Worm (Caenorhabditis elegans) whole organism, young adult: ENCODE data around the gene dct-16.
A peak's percentile ranks its signal among the peaks of the same experiment; 100 is the strongest.

Experiments
- C06A6.2 ChIP-seq: fragments of 200-800 bp; sonication (Bioruptor generic); conservative IDR thresholded peaks from 2 replicates; pipeline ENCODE4 v1.3.6; 2022; ENCODE audit warnings: missing genetic modification characterization, missing compliant biosample characterization
- D2030.7 ChIP-seq: fragments of 200-800 bp; sonication (Bioruptor generic); IDR thresholded peaks from 2 replicates; pipeline ENCODE4 v1.3.6; 2022; ENCODE audit warnings: missing genetic modification reagents, missing genetic modification characterization, missing compliant biosample characterization
- F22D6.2 ChIP-seq: sonication (generic microtip); optimal IDR thresholded peaks from 2 replicates; lab custom pipeline; 2016; ENCODE audit warnings: mild to moderate bottlenecking, missing genetic modification characterization, missing compliant biosample characterization
- F39B2.1 ChIP-seq: fragments of 200-800 bp; sonication (Bioruptor generic); IDR thresholded peaks from 2 replicates; pipeline ENCODE4 v1.3.6; 2022; ENCODE audit warnings: missing genetic modification reagents, missing genetic modification characterization, missing compliant biosample characterization
- T07F8.4 ChIP-seq: sonication (generic microtip); optimal IDR thresholded peaks from 2 replicates; lab custom pipeline; 2016; ENCODE audit warnings: mild to moderate bottlenecking, missing genetic modification characterization, moderate library complexity, missing compliant biosample characterization
- Y53F4B.3 ChIP-seq: fragments of 200-800 bp; sonication (Bioruptor generic); IDR thresholded peaks from 2 replicates; pipeline ENCODE4 v1.3.6; 2022; ENCODE audit warnings: missing genetic modification reagents, missing genetic modification characterization, missing compliant biosample characterization
- Y79H2A.3 ChIP-seq: fragments of 200-800 bp; sonication (Bioruptor generic); conservative IDR thresholded peaks from 2 replicates; pipeline ENCODE4 v1.3.6; 2022; ENCODE audit warnings: missing genetic modification reagents, missing genetic modification characterization, missing compliant biosample characterization
- ZK185.1 ChIP-seq: sonication (generic microtip); optimal IDR thresholded peaks from 2 replicates; lab custom pipeline; 2016; ENCODE audit warnings: mild to moderate bottlenecking, missing genetic modification characterization, missing compliant biosample characterization; ENCODE audit not compliant: poor library complexity, severe bottlenecking
- ama-1 ChIP-seq, 3 experiments: fragments of 150-350 bp in 1 of 3; sonication (generic microtip) in 2 of 3; optimal IDR thresholded peaks; 2 replicates each; lab custom pipeline; 2014 to 2018; ENCODE audit warnings: missing biosample characterization in 2 of 3, missing genetic modification characterization in 2 of 3, missing genetic modification reagents in 2 of 3
- aptf-3 ChIP-seq: fragments of 200-800 bp; sonication (Bioruptor generic); IDR thresholded peaks from 2 replicates; pipeline ENCODE4 v1.3.6; 2022; ENCODE audit warnings: missing genetic modification characterization, missing compliant biosample characterization
- athp-1 ChIP-seq: sonication (generic microtip); optimal IDR thresholded peaks from 2 replicates; lab custom pipeline; 2017; ENCODE audit warnings: mild to moderate bottlenecking, missing genetic modification characterization, missing compliant biosample characterization
- bed-1 ChIP-seq: fragments of 200-800 bp; sonication (Bioruptor generic); IDR thresholded peaks from 2 replicates; pipeline ENCODE4 v1.3.6; 2022; ENCODE audit warnings: missing genetic modification reagents, missing genetic modification characterization, missing compliant biosample characterization
- cebp-2 ChIP-seq: fragments of 200-800 bp; sonication (Bioruptor generic); IDR thresholded peaks from 2 replicates; pipeline ENCODE4 v1.3.6; 2022; ENCODE audit warnings: missing genetic modification characterization, missing compliant biosample characterization
- ceh-100 ChIP-seq: fragments of 200-800 bp; sonication (Bioruptor generic); IDR thresholded peaks from 2 replicates; pipeline ENCODE4 v1.3.6; 2022; ENCODE audit warnings: missing genetic modification reagents, missing genetic modification characterization, missing compliant biosample characterization
- ceh-27 ChIP-seq: fragments of 200-800 bp; sonication (Bioruptor generic); optimal IDR thresholded peaks from 2 replicates; lab custom pipeline; 2018; ENCODE audit warnings: mild to moderate bottlenecking, missing genetic modification characterization, moderate library complexity, missing compliant biosample characterization
- ceh-40 ChIP-seq: fragments of 200-800 bp; sonication (Bioruptor generic); IDR thresholded peaks from 2 replicates; pipeline ENCODE4 v1.3.6; 2022; ENCODE audit warnings: missing genetic modification characterization, missing compliant biosample characterization
- ekl-4 ChIP-seq: fragments of 200-800 bp; sonication (Bioruptor generic); IDR thresholded peaks from 2 replicates; pipeline ENCODE4 v1.3.6; 2022; ENCODE audit warnings: missing genetic modification reagents, missing genetic modification characterization, missing compliant biosample characterization
- fkh-3 ChIP-seq: sonication (generic microtip); optimal IDR thresholded peaks from 2 replicates; lab custom pipeline; 2016; ENCODE audit warnings: mild to moderate bottlenecking, missing genetic modification characterization, missing compliant biosample characterization
- lag-1 ChIP-seq: fragments of 200-800 bp; sonication (Bioruptor generic); IDR thresholded peaks from 2 replicates; pipeline ENCODE4 v1.3.6; 2022; ENCODE audit warnings: missing genetic modification reagents, missing genetic modification characterization, missing compliant biosample characterization
- let-607 ChIP-seq, 2 experiments: fragments of 200-800 bp in 1 of 2; sonication (Bioruptor generic) in 1 of 2; sonication (generic microtip) in 1 of 2; optimal IDR thresholded peaks; 2 replicates each; lab custom pipeline; 2016 to 2018; ENCODE audit warnings: mild to moderate bottlenecking in 2 of 2, missing compliant biosample characterization in 2 of 2, missing genetic modification characterization in 2 of 2, moderate library complexity in 2 of 2, missing genotype in 1 of 2
- lin-35 ChIP-seq, 3 experiments: fragments of 150-350 bp in 2 of 3; sonication (generic microtip) in 1 of 3; optimal IDR thresholded peaks; 2 replicates each; lab custom pipeline; 2014 to 2018; ENCODE audit warnings: missing biosample characterization in 3 of 3, missing genetic modification characterization in 3 of 3, missing genetic modification reagents in 3 of 3
- lin-40 ChIP-seq: sonication (generic microtip); optimal IDR thresholded peaks from 2 replicates; lab custom pipeline; 2016; ENCODE audit warnings: missing genetic modification characterization, mild to moderate bottlenecking, missing compliant biosample characterization, missing genotype, missing genetic modification reagents
- lsy-27 ChIP-seq: sonication (generic microtip); optimal IDR thresholded peaks from 2 replicates; lab custom pipeline; 2017; ENCODE audit warnings: missing genetic modification characterization, mild to moderate bottlenecking, missing compliant biosample characterization, antibody characterized with exemption, missing genotype, borderline replicate concordance; ENCODE audit not compliant: insufficient read depth
- madf-8 ChIP-seq: fragments of 200-800 bp; sonication (Bioruptor generic); conservative IDR thresholded peaks from 2 replicates; pipeline ENCODE4 v1.3.6; 2022; ENCODE audit warnings: missing genetic modification reagents, missing genetic modification characterization, missing compliant biosample characterization
- mxl-1 ChIP-seq: sonication (generic microtip); optimal IDR thresholded peaks from 2 replicates; lab custom pipeline; 2016; ENCODE audit warnings: missing genetic modification characterization, missing compliant biosample characterization
- nhr-120 ChIP-seq: fragments of 200-800 bp; sonication (Bioruptor generic); IDR thresholded peaks from 2 replicates; pipeline ENCODE4 v1.3.6; 2022; ENCODE audit warnings: missing genetic modification characterization, missing compliant biosample characterization
- nhr-179 ChIP-seq: sonication (generic microtip); optimal IDR thresholded peaks from 2 replicates; lab custom pipeline; 2016; ENCODE audit warnings: mild to moderate bottlenecking, missing genetic modification characterization, missing compliant biosample characterization
- nhr-80 ChIP-seq: sonication (generic microtip); optimal IDR thresholded peaks from 2 replicates; lab custom pipeline; 2016; ENCODE audit warnings: missing genetic modification characterization, missing compliant biosample characterization
- nhr-90 ChIP-seq: sonication (generic microtip); optimal IDR thresholded peaks from 2 replicates; lab custom pipeline; 2016; ENCODE audit warnings: missing genotype, mild to moderate bottlenecking, missing genetic modification characterization, missing compliant biosample characterization
- repo-1 ChIP-seq: sonication (generic microtip); optimal IDR thresholded peaks from 2 replicates; lab custom pipeline; 2017; ENCODE audit warnings: mild to moderate bottlenecking, missing genetic modification characterization, missing compliant biosample characterization
- rpc-1 ChIP-seq, 2 experiments: fragments of 150-350 bp in 1 of 2; sonication (generic microtip) in 1 of 2; optimal IDR thresholded peaks; 2 replicates each; lab custom pipeline; 2014 to 2018; ENCODE audit warnings: missing biosample characterization in 1 of 2, missing genetic modification characterization in 1 of 2, missing genetic modification reagents in 1 of 2, missing genotype in 1 of 2
- sea-2 ChIP-seq: fragments of 200-800 bp; sonication (Bioruptor generic); IDR thresholded peaks from 2 replicates; pipeline ENCODE4 v1.3.6; 2022; ENCODE audit warnings: missing genetic modification characterization, missing compliant biosample characterization
- snpc-1.1 ChIP-seq: sonication (generic microtip); optimal IDR thresholded peaks from 2 replicates; lab custom pipeline; 2017; ENCODE audit warnings: missing genetic modification characterization, mild to moderate bottlenecking, missing compliant biosample characterization, antibody characterized with exemption, moderate library complexity, missing genotype, missing genetic modification reagents; ENCODE audit not compliant: insufficient read depth
- snpc-3.4 ChIP-seq: sonication (generic microtip); optimal IDR thresholded peaks from 2 replicates; lab custom pipeline; 2017; ENCODE audit warnings: missing genetic modification characterization, mild to moderate bottlenecking, missing compliant biosample characterization, antibody characterized with exemption, moderate library complexity, missing genotype, missing genetic modification reagents
- somi-1 ChIP-seq: fragments of 200-800 bp; sonication (Bioruptor generic); optimal IDR thresholded peaks from 2 replicates; lab custom pipeline; 2018; ENCODE audit warnings: mild to moderate bottlenecking, missing genetic modification characterization, missing compliant biosample characterization
- tbp1 ChIP-seq: fragments of 200-800 bp; sonication (Bioruptor generic); optimal IDR thresholded peaks from 2 replicates; lab custom pipeline; 2018; ENCODE audit warnings: mild to moderate bottlenecking, missing genetic modification characterization, missing compliant biosample characterization
- zfh-2 ChIP-seq: fragments of 200-800 bp; sonication (Bioruptor generic); conservative IDR thresholded peaks from 2 replicates; pipeline ENCODE4 v1.3.6; 2022; ENCODE audit warnings: missing genetic modification reagents, missing genetic modification characterization, missing compliant biosample characterization
- ztf-3 ChIP-seq: fragments of 200-800 bp; sonication (Bioruptor generic); optimal IDR thresholded peaks from 2 replicates; lab custom pipeline; 2018; ENCODE audit warnings: mild to moderate bottlenecking, missing genetic modification characterization, missing compliant biosample characterization

dct-16 gene

DNA sequence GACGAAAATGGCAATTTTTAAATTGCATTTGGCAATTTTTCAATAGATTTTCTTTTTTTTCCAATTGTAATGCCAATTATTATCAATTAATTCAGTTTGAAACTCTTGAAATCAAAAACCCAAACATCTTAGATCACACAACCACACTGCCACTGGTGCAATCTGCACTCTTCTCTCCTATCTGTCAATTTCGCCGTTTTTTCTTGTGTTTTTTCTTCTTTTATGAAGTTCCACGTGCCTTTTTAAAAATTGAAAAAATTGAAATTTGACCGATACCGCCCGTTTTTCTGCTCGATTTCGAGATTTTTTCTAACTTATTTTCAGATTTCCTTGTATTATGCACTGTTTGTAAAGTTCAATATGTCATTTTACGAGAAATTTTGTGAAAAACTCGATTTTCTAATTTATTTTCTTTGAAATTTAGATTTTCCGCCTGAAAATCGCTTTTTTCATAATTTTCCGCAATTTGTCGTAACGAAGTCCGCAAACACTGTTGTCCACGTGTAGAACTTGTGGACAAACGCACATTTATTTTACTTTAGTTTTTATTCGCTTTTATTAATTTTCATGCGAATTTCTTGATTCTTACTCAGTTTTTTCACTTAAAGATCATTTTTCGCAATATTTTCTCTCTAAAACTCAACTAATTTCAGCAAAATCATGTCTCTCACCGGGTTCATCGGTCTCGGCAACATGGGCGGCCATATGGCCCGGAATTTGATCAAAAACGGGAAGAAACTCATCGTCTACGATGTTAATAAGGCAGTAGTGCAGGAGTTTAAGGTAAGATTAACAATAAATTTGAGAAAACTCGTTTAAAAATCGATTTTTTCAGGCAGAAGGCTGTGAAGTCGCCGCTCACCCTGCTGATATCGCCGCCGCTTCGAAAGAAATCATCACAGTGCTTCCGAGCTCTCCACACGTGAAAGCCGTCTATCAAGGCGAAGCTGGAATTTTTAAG is 5.3 kb downstream of the dct-16 start, which contains the start of gene B0250.5:
Gene B0250.5, plus strand, starts transcription at position 654 of the 961 bp plus-strand sequence.
- no peak for TF ChIP-seq repo-1 (tag; lab: Kevin White, UChicago)
- TF ChIP-seq F22D6.2 (tag; lab: Kevin White, UChicago): no peak
- peak; percentile 48 to 79 for TF ChIP-seq let-607 (tag; optimal IDR thresholded peaks at IDR 0.05; lab: Kevin White, UChicago)
- no peak for TF ChIP-seq ceh-27 (GFP tag; lab: Kevin White, UChicago)
- TF ChIP-seq ceh-40 (GFP tag; lab: Robert Waterston, UW): no peak
- TF ChIP-seq rpc-1 (optimal IDR thresholded peaks at IDR 0.05; lab: Kevin White, UChicago): no peak
- no peak for TF ChIP-seq rpc-1 (tag; optimal IDR thresholded peaks at IDR 0.05; lab: Kevin White, UChicago)
- TF ChIP-seq C06A6.2 (GFP tag; lab: Robert Waterston, UW): no peak
- no peak for TF ChIP-seq ztf-3 (GFP tag; lab: Kevin White, UChicago)
- no peak for TF ChIP-seq aptf-3
- peak in 1 of 3 experiments; percentile 61 for TF ChIP-seq lin-35 (GFP tag; optimal IDR thresholded peaks at IDR 0.05; lab: Kevin White, UChicago)
- TF ChIP-seq nhr-80 (tag; lab: Kevin White, UChicago): peak; percentile 52
- no peak for TF ChIP-seq lag-1 (GFP tag; lab: Robert Waterston, UW)
- no peak for TF ChIP-seq nhr-179 (tag; lab: Kevin White, UChicago)
- TF ChIP-seq lin-40 (tag; lab: Kevin White, UChicago): peak; percentile 32
- no peak for TF ChIP-seq T07F8.4
- TF ChIP-seq D2030.7: peak; percentile 26; the same call in 1 of the 2 replicates
- TF ChIP-seq lsy-27: no peak
- TF ChIP-seq snpc-1.1 (tag; lab: Kevin White, UChicago): no peak
- TF ChIP-seq cebp-2: no peak
- TF ChIP-seq ceh-100 (GFP tag; lab: Robert Waterston, UW): no peak
- no peak for TF ChIP-seq tbp1 (GFP tag; lab: Kevin White, UChicago)
- TF ChIP-seq ekl-4 (GFP tag; lab: Robert Waterston, UW): no peak
- TF ChIP-seq fkh-3 (tag; lab: Kevin White, UChicago): no peak
- TF ChIP-seq snpc-3.4 (tag; lab: Kevin White, UChicago): no peak
- TF ChIP-seq ZK185.1 (tag; lab: Kevin White, UChicago): no peak
- no peak for TF ChIP-seq nhr-120
- no peak for TF ChIP-seq mxl-1 (tag; lab: Kevin White, UChicago)
- no peak for TF ChIP-seq sea-2 (GFP tag; lab: Robert Waterston, UW)

DNA sequence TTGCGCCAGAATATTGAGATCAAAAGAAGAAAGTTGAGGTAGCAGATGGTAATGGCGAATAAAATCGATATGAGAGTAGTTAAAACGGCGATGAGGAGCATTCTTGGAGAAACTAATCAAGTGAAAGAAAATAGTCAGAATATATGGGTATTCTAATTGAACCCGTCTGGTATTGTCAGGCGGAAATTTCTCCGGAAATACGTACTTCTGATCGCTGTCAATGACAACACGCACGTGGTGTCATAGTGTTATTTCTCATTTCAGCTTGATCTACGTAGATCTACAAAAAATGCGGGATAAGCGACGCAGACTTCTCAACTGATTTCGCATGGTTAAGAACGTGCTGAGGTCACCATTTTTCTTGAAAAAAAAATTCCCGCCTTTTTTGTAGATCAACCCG is 6.5 kb downstream of the dct-16 start, which contains the start of gene srbc-79:
Gene srbc-79, minus strand, starts transcription at position 101 of the 400 bp plus-strand sequence.
- TF ChIP-seq Y79H2A.3 (GFP tag; lab: Robert Waterston, UW) (no peak), Y53F4B.3 (GFP tag; lab: Robert Waterston, UW) (no peak), F39B2.1 (GFP tag; lab: Robert Waterston, UW) (no peak), bed-1 (no peak), nhr-90 (tag; lab: Kevin White, UChicago) (no peak), athp-1 (tag; lab: Kevin White, UChicago) (no peak), fkh-3 (tag; lab: Kevin White, UChicago) (no peak), C06A6.2 (GFP tag; lab: Robert Waterston, UW) (no peak), ama-1 (optimal IDR thresholded peaks at IDR 0.05; lab: Kevin White, UChicago) (no peak), ama-1 (GFP tag; optimal IDR thresholded peaks at IDR 0.05; lab: Kevin White, UChicago) (no peak), somi-1 (no peak), cebp-2 (no peak), madf-8 (GFP tag; lab: Robert Waterston, UW) (no peak), zfh-2 (no peak)
- TF ChIP-seq, all 124 proteins: peak for 0
